Fruit fly (Drosophila melanogaster): ENCODE results near the gene cDIP.

cDIP gene

dm6 chr3R:21112742-21113465, 48.0 kb downstream of the cDIP start (continued):
- TF ChIP-seq Blimp-1 (GFP tag; optimal IDR thresholded peaks at IDR 0.05) (peak; percentile 82), ab (GFP tag; optimal IDR thresholded peaks at IDR 0.05) (peak; percentile 61), Gug (GFP tag; IDR thresholded peaks at IDR 0.05) (peak; percentile 72; the same call in 3 of the 4 replicates), CG18619 (GFP tag; optimal IDR thresholded peaks at IDR 0.05) (peak; percentile 88), CG18011 (GFP tag; optimal IDR thresholded peaks at IDR 0.05) (peak; percentile 75), wdn (GFP tag; IDR thresholded peaks at IDR 0.05) (peak; percentile 84), CG43689 (GFP tag; IDR thresholded peaks at IDR 0.05) (peak; percentile 65), CG15269 (tag; optimal IDR thresholded peaks at IDR 0.05) (peak; percentile 91), CG3847 (GFP tag; IDR thresholded peaks at IDR 0.05) (peak; percentile 78), CG6765 (GFP tag; optimal IDR thresholded peaks at IDR 0.05) (peak; percentile 42), ash1 (GFP tag; optimal IDR thresholded peaks at IDR 0.05) (peak; percentile 41), B-H2 (GFP tag; optimal IDR thresholded peaks at IDR 0.05) (peak; percentile 63), ERR (GFP tag; optimal IDR thresholded peaks at IDR 0.05) (peak; percentile 77), nerfin-2 (GFP tag; IDR thresholded peaks at IDR 0.05; ENCODE audit: partially characterized antibody) (no peak), CG13296 (GFP tag; optimal IDR thresholded peaks at IDR 0.05) (peak; percentile 79), sens (GFP tag) (peak; percentile 98), ara (GFP tag; IDR thresholded peaks at IDR 0.05) (peak; percentile 85), Dll (GFP tag; IDR thresholded peaks at IDR 0.05; ENCODE audit: partially characterized antibody) (no peak), CG8388 (GFP tag; optimal IDR thresholded peaks at IDR 0.05) (peak; percentile 89), Poxn (GFP tag; IDR thresholded peaks at IDR 0.05) (no peak), Pdp1 (GFP tag; optimal IDR thresholded peaks at IDR 0.05) (peak; percentile 87), CG4328 (GFP tag; optimal IDR thresholded peaks at IDR 0.05) (no peak), CG13424 (tag; optimal IDR thresholded peaks at IDR 0.05) (peak; percentile 87), HmgZ (tag; optimal IDR thresholded peaks at IDR 0.05) (peak; percentile 91), ato (GFP tag; IDR thresholded peaks at IDR 0.05; ENCODE audit: partially characterized antibody) (no peak), Rfx (GFP tag; IDR thresholded peaks at IDR 0.05) (peak; percentile 94), CG7963 (GFP tag; IDR thresholded peaks at IDR 0.05; ENCODE audit: partially characterized antibody) (no peak), Nf-YA (GFP tag; IDR thresholded peaks at IDR 0.05) (peak; percentile 69), CG4617 (GFP tag; optimal IDR thresholded peaks at IDR 0.05; ENCODE audit: borderline replicate concordance) (peak; percentile 66), Atf-2 (GFP tag; optimal IDR thresholded peaks at IDR 0.05) (peak; percentile 90), CG1647 (GFP tag; optimal IDR thresholded peaks at IDR 0.05) (peak; percentile 92), pb (GFP tag; optimal IDR thresholded peaks at IDR 0.05) (peak; percentile 88), fd102C (GFP tag; optimal IDR thresholded peaks at IDR 0.05) (peak; percentile 78), CG11247 (GFP tag; IDR thresholded peaks at IDR 0.05) (peak; percentile 81), CG5245 (GFP tag; optimal IDR thresholded peaks at IDR 0.05) (peak; percentile 77), CG14014 (GFP tag; IDR thresholded peaks at IDR 0.05) (peak; percentile 83), slou (GFP tag; optimal IDR thresholded peaks at IDR 0.05) (peak; percentile 74), CG6813 (GFP tag; optimal IDR thresholded peaks at IDR 0.05) (peak; percentile 91), Elba2 (GFP tag; optimal IDR thresholded peaks at IDR 0.05) (peak; percentile 14), CG10366 (GFP tag; IDR thresholded peaks at IDR 0.05) (peak; percentile 86), grn (GFP tag; optimal IDR thresholded peaks at IDR 0.05) (peak; percentile 89), br (optimal IDR thresholded peaks at IDR 0.05) (no peak), CG10959 (GFP tag; IDR thresholded peaks at IDR 0.05) (peak; percentile 76), disco-r (GFP tag; optimal IDR thresholded peaks at IDR 0.05) (peak; percentile 76), pita (GFP tag; optimal IDR thresholded peaks at IDR 0.05) (no peak), emc (GFP tag; optimal IDR thresholded peaks at IDR 0.05) (no peak), Gsc (GFP tag; IDR thresholded peaks at IDR 0.05) (0 out of 2 replicates have a peak, but pooled peaks have one; percentile 24), Trl (optimal IDR thresholded peaks at IDR 0.05) (peak in 1 of 2 experiments; percentile 39), Trl (GFP tag; optimal IDR thresholded peaks at IDR 0.05) (peak; percentile 88), Jarid2 (GFP tag; optimal IDR thresholded peaks at IDR 0.05) (no peak)

Data from whole organism, embryonic.